Worm (Caenorhabditis elegans) whole organism, L4/young adult: Measurements from ENCODE around the gene dmsr-8.

Source experiments
- W03F9.2 ChIP-seq: fragments of 150-350 bp; optimal IDR thresholded peaks from 2 replicates; lab custom pipeline; 2014; ENCODE audit warnings: missing biosample characterization, missing genetic modification characterization
- dao-5 ChIP-seq: sonication (generic microtip); optimal IDR thresholded peaks from 2 replicates; lab custom pipeline; 2016; ENCODE audit warnings: missing genotype, missing genetic modification characterization, moderate library complexity, missing compliant biosample characterization
- him-1 ChIP-seq: sonication (generic microtip); optimal IDR thresholded peaks from 2 replicates; lab custom pipeline; 2016; ENCODE audit warnings: missing genotype, missing genetic modification reagents, missing genetic modification characterization, missing compliant biosample characterization

DNA sequence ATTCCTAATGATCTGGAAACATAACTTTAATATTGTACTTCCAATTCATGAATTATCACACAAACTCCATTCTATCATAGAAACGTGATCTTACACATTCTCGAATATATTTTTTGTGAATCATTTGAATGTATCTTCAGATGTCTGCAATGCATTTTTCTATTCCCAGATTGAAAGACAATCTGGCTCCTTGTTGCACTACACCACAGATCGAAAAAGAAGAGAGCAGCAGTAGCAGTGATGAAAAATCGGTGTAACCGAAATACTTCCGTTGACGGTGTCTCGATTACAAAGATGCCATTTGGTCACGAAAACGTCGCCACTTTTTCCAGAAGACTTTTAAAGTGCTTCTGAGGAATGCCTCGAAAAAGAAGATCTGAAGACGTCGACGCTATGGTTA lies 25.9 kb upstream of the dmsr-8 start, which contains the start of gene degt-1:
- TF ChIP-seq him-1 (tag; lab: Kevin White, UChicago) (no peak), W03F9.2 (no peak), dao-5 (tag; lab: Kevin White, UChicago) (no peak)
